Worm (Caenorhabditis elegans) whole organism, L4/young adult: ENCODE data around the gene crt-1.

Experiments
- W03F9.2 ChIP-seq: fragments of 150-350 bp; optimal IDR thresholded peaks from 2 replicates; lab custom pipeline; 2014; ENCODE audit warnings: missing biosample characterization, missing genetic modification characterization
- dao-5 ChIP-seq: sonication (generic microtip); optimal IDR thresholded peaks from 2 replicates; lab custom pipeline; 2016; ENCODE audit warnings: missing genotype, missing genetic modification characterization, moderate library complexity, missing compliant biosample characterization
- him-1 ChIP-seq: sonication (generic microtip); optimal IDR thresholded peaks from 2 replicates; lab custom pipeline; 2016; ENCODE audit warnings: missing genotype, missing genetic modification reagents, missing genetic modification characterization, missing compliant biosample characterization

The crt-1 gene

DNA sequence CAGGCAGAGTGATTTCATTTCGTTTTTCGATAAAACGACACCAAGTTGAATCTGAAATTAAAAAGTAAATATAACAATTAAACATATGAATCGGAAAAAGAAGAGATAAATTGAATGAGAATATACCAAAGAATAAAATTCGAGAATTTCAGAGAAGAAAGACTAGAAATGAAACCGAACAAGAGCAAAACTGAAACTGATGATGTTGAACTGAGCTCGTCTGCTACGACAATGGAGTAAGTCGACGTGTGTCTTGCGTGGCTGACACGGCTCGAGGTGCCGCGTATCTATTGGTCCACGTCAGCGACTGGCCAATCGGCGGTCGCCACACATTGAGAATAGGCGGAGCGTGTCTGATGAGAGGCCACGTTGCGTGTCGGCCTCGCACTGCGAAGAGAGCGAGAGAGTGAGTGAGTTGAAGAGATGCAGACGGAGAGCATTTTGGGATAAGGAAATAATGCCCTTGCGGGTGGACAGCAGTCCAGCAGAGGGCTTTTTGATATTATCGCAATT lies at the start of gene crt-1:
Gene crt-1 (minus strand): TSS at position 51 of the 513 bp plus-strand sequence.
- peak; percentile 87 for TF ChIP-seq W03F9.2 (tag; lab: Kevin White, UChicago)
- no peak for TF ChIP-seq dao-5 (tag; lab: Kevin White, UChicago)
- TF ChIP-seq him-1 (tag; lab: Kevin White, UChicago): peak; percentile 63

- TF ChIP-seq dao-5 (tag; lab: Kevin White, UChicago) (no peak), him-1 (tag; lab: Kevin White, UChicago) (no peak), W03F9.2 (tag; lab: Kevin White, UChicago) (no peak)
Measured at ce11 chrV:6138167-6138566, 37.8 kb upstream of the crt-1 start.

DNA sequence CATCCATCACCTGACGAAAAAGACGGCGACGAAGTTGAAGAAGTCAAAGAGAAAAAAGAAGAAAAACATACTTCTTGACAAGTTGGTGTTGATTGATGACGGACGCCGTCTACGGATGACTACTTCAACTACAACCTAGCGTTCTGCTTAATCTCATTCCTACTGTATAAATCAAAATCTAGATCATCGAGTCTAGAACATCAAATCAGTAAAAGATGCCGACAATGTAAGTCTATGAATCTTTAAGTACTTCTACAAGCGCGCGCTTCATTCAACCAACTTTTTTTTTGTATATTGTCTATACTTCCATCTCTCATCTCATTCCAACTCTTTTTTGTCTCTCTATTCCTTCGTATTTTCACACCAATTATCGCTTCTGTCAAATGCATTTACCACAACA lies 35.1 kb upstream of the crt-1 start:
- TF ChIP-seq W03F9.2 (tag; lab: Kevin White, UChicago) (no peak), dao-5 (tag; lab: Kevin White, UChicago) (no peak), him-1 (tag; lab: Kevin White, UChicago) (no peak)

ce11 chrV:6131100-6131499 lies 30.8 kb upstream of the crt-1 start, which contains the start of gene exp-2:
Gene exp-2, plus strand, starts transcription at chrV:6131400.
- no peak for TF ChIP-seq dao-5 (tag; lab: Kevin White, UChicago)
- TF ChIP-seq him-1 (tag; lab: Kevin White, UChicago): no peak
- TF ChIP-seq W03F9.2 (tag; lab: Kevin White, UChicago): no peak

DNA sequence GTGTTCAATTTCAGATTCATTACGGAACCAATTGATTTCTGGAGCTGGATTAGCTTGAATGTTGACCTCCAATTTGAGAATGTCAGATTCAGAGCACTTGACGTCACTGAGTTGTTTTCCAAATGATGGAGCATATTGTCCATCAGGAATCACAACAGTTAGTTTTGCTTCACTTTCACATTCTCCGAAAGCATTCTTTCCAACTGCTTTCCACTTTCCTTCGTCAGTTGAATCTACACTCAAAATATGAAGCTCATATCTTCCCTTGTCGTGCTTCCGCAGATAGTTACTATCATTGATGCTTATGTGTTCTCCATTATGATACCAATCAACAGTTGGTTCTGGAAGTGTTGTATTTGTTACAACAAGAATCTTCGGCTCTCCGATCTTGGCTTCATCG lies 28.0 kb upstream of the crt-1 start:
- TF ChIP-seq W03F9.2 (tag; lab: Kevin White, UChicago): no peak

DNA sequence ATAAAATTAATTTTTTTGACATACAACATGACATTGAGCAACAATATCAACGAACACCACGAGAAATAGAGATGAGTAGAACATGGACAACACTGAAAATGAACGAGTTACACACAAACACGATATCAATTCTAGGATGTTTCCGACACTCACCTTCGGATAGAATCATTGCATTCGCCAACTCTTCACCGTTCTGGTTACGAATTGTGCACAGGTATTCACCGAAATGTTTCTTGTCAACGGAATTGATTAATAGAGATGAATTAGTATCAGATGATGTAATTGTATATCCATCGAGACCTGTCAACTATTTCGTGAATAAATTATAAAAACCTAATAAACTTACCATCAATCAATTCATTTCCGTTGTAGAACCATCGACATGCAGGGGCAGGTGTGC lies 21.3 kb upstream of the crt-1 start:
- no peak for TF ChIP-seq him-1 (tag; lab: Kevin White, UChicago)
- TF ChIP-seq dao-5 (tag; lab: Kevin White, UChicago): no peak
- no peak for TF ChIP-seq W03F9.2 (tag; lab: Kevin White, UChicago)

ce11 chrV:6120156-6120879 lies 20.0 kb upstream of the crt-1 start, which contains the start of gene ceh-49:
Gene ceh-49, minus strand, starts transcription at chrV:6120206.
- TF ChIP-seq W03F9.2 (tag; lab: Kevin White, UChicago) (no peak), dao-5 (tag; lab: Kevin White, UChicago) (no peak), him-1 (tag; lab: Kevin White, UChicago) (no peak)

DNA sequence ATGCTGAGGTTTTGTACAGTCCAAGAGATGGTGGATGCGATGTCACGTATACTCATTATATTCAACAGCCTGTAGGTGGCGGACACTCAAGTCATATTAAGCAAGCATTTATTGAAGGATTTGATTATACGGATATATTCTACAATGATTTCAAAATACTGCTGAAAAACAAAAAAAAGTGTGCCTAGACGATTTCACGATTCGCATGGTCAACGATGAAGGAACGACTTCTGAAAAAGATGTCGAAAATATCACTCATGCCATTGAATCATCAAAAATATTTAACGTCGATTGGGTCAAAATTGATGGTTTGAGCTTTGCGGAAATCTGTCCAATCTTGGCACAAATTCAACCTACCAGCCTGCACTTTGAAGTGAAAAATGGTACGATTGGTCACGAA lies 16.7 kb upstream of the crt-1 start:
- no peak for TF ChIP-seq dao-5 (tag; lab: Kevin White, UChicago)
- TF ChIP-seq him-1 (tag; lab: Kevin White, UChicago): no peak
- TF ChIP-seq W03F9.2 (tag; lab: Kevin White, UChicago): no peak

DNA sequence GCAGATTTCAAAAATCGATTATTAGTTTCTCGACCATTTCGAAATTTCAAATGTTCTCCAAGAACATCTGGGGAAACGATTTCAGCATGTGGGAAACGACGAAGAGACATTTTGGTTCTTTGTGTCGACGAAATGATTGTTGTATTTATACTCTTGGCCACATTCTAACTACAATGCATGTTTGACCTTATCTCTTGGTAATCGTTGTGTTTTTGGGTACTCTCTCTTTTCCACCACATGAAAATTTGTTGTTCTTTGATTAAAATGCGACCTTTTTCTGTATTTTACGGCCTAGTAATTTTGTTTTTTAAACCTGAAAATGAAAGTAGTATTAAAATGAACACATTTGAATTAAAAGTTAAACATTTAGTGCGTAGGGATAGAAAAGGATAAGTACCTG lies 12.5 kb upstream of the crt-1 start, which contains the start of gene F17A9.5:
Gene F17A9.5 (minus strand): TSS at position 175 of the 400 bp plus-strand sequence.
- no peak for TF ChIP-seq dao-5 (tag; lab: Kevin White, UChicago)
- TF ChIP-seq him-1 (tag; lab: Kevin White, UChicago): no peak
- no peak for TF ChIP-seq W03F9.2 (tag; lab: Kevin White, UChicago)

- no peak for TF ChIP-seq him-1 (tag; lab: Kevin White, UChicago)
- no peak for TF ChIP-seq dao-5 (tag; lab: Kevin White, UChicago)
- no peak for TF ChIP-seq W03F9.2 (tag; lab: Kevin White, UChicago)
Measured at ce11 chrV:6110533-6110932, 10.2 kb upstream of the crt-1 start, which contains the start of gene F17A9.4. Gene F17A9.4, minus strand, starts transcription at chrV:6110629.

ce11 chrV:6107474-6107873 lies 7.1 kb upstream of the crt-1 start, which contains the start of gene cwf-19L1:
Gene cwf-19L1, plus strand, starts transcription at chrV:6107828.
- TF ChIP-seq dao-5 (tag; lab: Kevin White, UChicago) (no peak), W03F9.2 (tag; lab: Kevin White, UChicago) (peak; percentile 61)

- TF ChIP-seq dao-5 (tag; lab: Kevin White, UChicago): no peak
- no peak for TF ChIP-seq him-1 (tag; lab: Kevin White, UChicago)
- no peak for TF ChIP-seq W03F9.2 (tag; lab: Kevin White, UChicago)
Measured at ce11 chrV:6105374-6105773, 5.0 kb upstream of the crt-1 start, which contains the start of gene atf-8. Gene atf-8, plus strand, starts transcription at chrV:6105607.

- TF ChIP-seq him-1 (tag; lab: Kevin White, UChicago) (no peak), W03F9.2 (tag; lab: Kevin White, UChicago) (no peak), dao-5 (tag; lab: Kevin White, UChicago) (no peak)
Measured at ce11 chrV:6103429-6103828, 3.1 kb upstream of the crt-1 start, which contains the start of gene Y38A10A.11. Gene Y38A10A.11, minus strand, starts transcription at chrV:6103529.
